Worm (Caenorhabditis elegans) whole organism, young adult: ENCODE measurements around the gene srbc-43.

Source experiments
- F49E8.2 ChIP-seq: sonication (generic microtip); optimal IDR thresholded peaks from 3 replicates; lab custom pipeline; 2017; ENCODE audit warnings: missing genetic modification characterization, mild to moderate bottlenecking, missing compliant biosample characterization, antibody characterized with exemption, moderate library complexity; ENCODE audit not compliant: insufficient read depth
- lsy-27 ChIP-seq: sonication (generic microtip); optimal IDR thresholded peaks from 2 replicates; lab custom pipeline; 2017; ENCODE audit warnings: missing genetic modification characterization, mild to moderate bottlenecking, missing compliant biosample characterization, antibody characterized with exemption, missing genotype, borderline replicate concordance; ENCODE audit not compliant: insufficient read depth
- madf-3 ChIP-seq: fragments of 200-800 bp; sonication (Bioruptor generic); IDR thresholded peaks from 2 replicates; pipeline ENCODE4 v1.3.6; 2022; ENCODE audit warnings: missing genetic modification reagents, missing genetic modification characterization, missing compliant biosample characterization
- madf-8 ChIP-seq: fragments of 200-800 bp; sonication (Bioruptor generic); conservative IDR thresholded peaks from 2 replicates; pipeline ENCODE4 v1.3.6; 2022; ENCODE audit warnings: missing genetic modification reagents, missing genetic modification characterization, missing compliant biosample characterization
- nfya-1 ChIP-seq: sonication (generic microtip); optimal IDR thresholded peaks from 2 replicates; lab custom pipeline; 2017; ENCODE audit warnings: antibody characterized with exemption, missing compliant biosample characterization, missing genetic modification characterization, borderline replicate concordance; ENCODE audit not compliant: insufficient read depth

ce11 chrV:12754839-12755238, 35.5 kb downstream of the srbc-43 start, which contains the start of gene gpa-13:
- no peak for TF ChIP-seq lsy-27 (tag; lab: Kevin White, UChicago)
- no peak for TF ChIP-seq F49E8.2 (tag; lab: Kevin White, UChicago)
- TF ChIP-seq nfya-1 = no peak
- TF ChIP-seq madf-8 (GFP tag; lab: Robert Waterston, UW) = no peak
- TF ChIP-seq madf-3 (GFP tag; lab: Robert Waterston, UW) = no peak
